Fruit fly (Drosophila melanogaster) whole organism, embryonic: Measurements from ENCODE around the gene CG34292.
A peak's percentile ranks its signal among the peaks of the same experiment; 100 is the strongest.

Source experiments
- Aef1 ChIP-seq: fragments of 200-800 bp; sonication (Bioruptor generic); IDR thresholded peaks from 3 replicates; pipeline ENCODE4 v1.3.6; 2022; ENCODE audit warnings: missing biosample characterization, missing genetic modification characterization
- Antp ChIP-seq: fragments of 200-800 bp; sonication (Bioruptor generic); optimal IDR thresholded peaks from 3 replicates; lab custom pipeline; 2016; ENCODE audit warnings: missing biosample characterization, missing genetic modification characterization
- BEAF-32 ChIP-seq: fragments of 200-800 bp; sonication (Bioruptor generic); optimal IDR thresholded peaks from 3 replicates; lab custom pipeline; 2017; ENCODE audit warnings: missing biosample characterization, missing genetic modification characterization, mild to moderate bottlenecking, moderate library complexity, missing genetic modification reagents
- CG10147 ChIP-seq: fragments of 200-800 bp; sonication (Bioruptor generic); optimal IDR thresholded peaks from 2 replicates; lab custom pipeline; 2019; ENCODE audit warnings: missing biosample characterization, mild to moderate bottlenecking, missing genetic modification characterization, moderate library complexity
- CG10267 ChIP-seq: fragments of 200-800 bp; sonication (Bioruptor generic); optimal IDR thresholded peaks from 2 replicates; lab custom pipeline; 2018; ENCODE audit warnings: missing biosample characterization, mild to moderate bottlenecking, missing genetic modification characterization, moderate library complexity
- CG10565 ChIP-seq: fragments of 200-800 bp; sonication (Bioruptor generic); optimal IDR thresholded peaks from 3 replicates; lab custom pipeline; 2016; ENCODE audit warnings: missing biosample characterization, mild to moderate bottlenecking, missing genetic modification characterization
- CG11085 ChIP-seq: fragments of 200-800 bp; sonication (Bioruptor generic); IDR thresholded peaks from 2 replicates; pipeline ENCODE4 v1.3.6; 2022; ENCODE audit warnings: missing biosample characterization, missing genetic modification characterization
- CG11247 ChIP-seq: fragments of 200-800 bp; sonication (Bioruptor generic); IDR thresholded peaks from 2 replicates; pipeline ENCODE4 v1.3.6; 2022; ENCODE audit warnings: missing biosample characterization, missing genetic modification characterization
- CG11456 ChIP-seq: fragments of 200-800 bp; sonication (Bioruptor generic); IDR thresholded peaks from 3 replicates; pipeline ENCODE4 v1.3.6; 2022; ENCODE audit warnings: missing biosample characterization, missing genetic modification characterization
- CG11504 ChIP-seq: fragments of 200-800 bp; sonication (Bioruptor generic); optimal IDR thresholded peaks from 3 replicates; lab custom pipeline; 2019; ENCODE audit warnings: missing biosample characterization, mild to moderate bottlenecking, missing genetic modification characterization, moderate library complexity
- CG12071 ChIP-seq: fragments of 200-800 bp; sonication (Bioruptor generic); optimal IDR thresholded peaks from 3 replicates; lab custom pipeline; 2018; ENCODE audit warnings: missing biosample characterization, mild to moderate bottlenecking, missing genetic modification characterization
- CG13775 ChIP-seq: fragments of 200-800 bp; sonication (Bioruptor generic); optimal IDR thresholded peaks from 3 replicates; lab custom pipeline; 2017; ENCODE audit warnings: missing biosample characterization, mild to moderate bottlenecking, missing genetic modification characterization
- CG14014 ChIP-seq: fragments of 200-800 bp; sonication (Bioruptor generic); IDR thresholded peaks from 2 replicates; pipeline ENCODE4 v1.3.6; 2022; ENCODE audit warnings: missing biosample characterization, missing genetic modification characterization
- CG15696 ChIP-seq: fragments of 200-800 bp; sonication (Bioruptor generic); optimal IDR thresholded peaks from 2 replicates; lab custom pipeline; 2019; ENCODE audit warnings: missing biosample characterization, mild to moderate bottlenecking, missing genetic modification characterization, moderate library complexity
- CG18599 ChIP-seq: fragments of 200-800 bp; sonication (Bioruptor generic); optimal IDR thresholded peaks from 3 replicates; lab custom pipeline; 2017; ENCODE audit warnings: missing biosample characterization, missing genetic modification characterization, mild to moderate bottlenecking, moderate library complexity, missing genetic modification reagents
- CG3065 ChIP-seq: fragments of 200-800 bp; sonication (Bioruptor generic); optimal IDR thresholded peaks from 2 replicates; lab custom pipeline; 2016; ENCODE audit warnings: missing biosample characterization, missing genetic modification characterization
- CG3838 ChIP-seq: fragments of 200-800 bp; sonication (Bioruptor generic); optimal IDR thresholded peaks from 3 replicates; lab custom pipeline; 2016; ENCODE audit warnings: missing biosample characterization, missing genetic modification characterization
- CG4707 ChIP-seq: fragments of 200-800 bp; sonication (Bioruptor generic); optimal IDR thresholded peaks from 2 replicates; lab custom pipeline; 2018; ENCODE audit warnings: missing biosample characterization, mild to moderate bottlenecking, missing genetic modification characterization, moderate library complexity
- CG6689 ChIP-seq: fragments of 200-800 bp; sonication (Bioruptor generic); IDR thresholded peaks from 2 replicates; pipeline ENCODE4 v1.3.6; 2022; ENCODE audit warnings: missing biosample characterization, missing genetic modification characterization
- D19A ChIP-seq: fragments of 200-800 bp; optimal IDR thresholded peaks from 3 replicates; lab custom pipeline; 2019; ENCODE audit warnings: missing biosample characterization, mild to moderate bottlenecking, missing genetic modification characterization, moderate library complexity
- Doc2 ChIP-seq: fragments of 200-800 bp; sonication (Bioruptor generic); IDR thresholded peaks from 2 replicates; pipeline ENCODE4 v1.3.6; 2022; ENCODE audit warnings: missing biosample characterization, missing genetic modification characterization
- Ets65A ChIP-seq: fragments of 200-800 bp; sonication (Bioruptor generic); peaks from one replicate; lab custom pipeline; 2016; ENCODE audit warnings: missing biosample characterization, missing genetic modification characterization
- GATAe ChIP-seq: fragments of 200-800 bp; sonication (Bioruptor generic); conservative IDR thresholded peaks from 2 replicates; pipeline ENCODE4 v1.3.6; 2022; ENCODE audit warnings: missing biosample characterization, missing genetic modification characterization
- Gsc ChIP-seq: fragments of 200-800 bp; sonication (Bioruptor generic); IDR thresholded peaks from 2 replicates; pipeline ENCODE4 v1.3.6; 2022; ENCODE audit warnings: missing biosample characterization, missing genetic modification characterization
- HLHmδ ChIP-seq: fragments of 200-800 bp; sonication (Bioruptor generic); optimal IDR thresholded peaks from 2 replicates; lab custom pipeline; 2018; ENCODE audit warnings: missing biosample characterization, mild to moderate bottlenecking, missing genetic modification characterization, moderate library complexity
- Hmr ChIP-seq: fragments of 200-800 bp; sonication (Bioruptor generic); optimal IDR thresholded peaks from 3 replicates; lab custom pipeline; 2017; ENCODE audit warnings: mild to moderate bottlenecking, missing biosample characterization, missing genetic modification reagents, missing genetic modification characterization
- Hr39 ChIP-seq: fragments of >200 bp; optimal IDR thresholded peaks from 2 replicates; lab custom pipeline; 2017
- MESR4 ChIP-seq: fragments of 200-800 bp; sonication (Bioruptor generic); optimal IDR thresholded peaks from 2 replicates; lab custom pipeline; 2018; ENCODE audit warnings: missing biosample characterization, mild to moderate bottlenecking, missing genetic modification characterization, moderate library complexity
- MTF-1 ChIP-seq: fragments of 200-800 bp; sonication (Bioruptor generic); optimal IDR thresholded peaks from 2 replicates; lab custom pipeline; 2018; ENCODE audit warnings: missing biosample characterization, mild to moderate bottlenecking, missing genetic modification characterization, borderline replicate concordance
- Nf-YA ChIP-seq: fragments of 200-800 bp; sonication (Bioruptor generic); IDR thresholded peaks from 2 replicates; pipeline ENCODE4 v1.3.6; 2022; ENCODE audit warnings: missing biosample characterization, missing genetic modification characterization
- Nf-YC ChIP-seq: fragments of 200-800 bp; optimal IDR thresholded peaks from 3 replicates; lab custom pipeline; 2019; ENCODE audit warnings: missing biosample characterization, mild to moderate bottlenecking, missing genetic modification characterization, moderate library complexity
- Opbp ChIP-seq: fragments of 200-800 bp; sonication (Bioruptor generic); IDR thresholded peaks from 3 replicates; pipeline ENCODE4 v1.3.6; 2022; ENCODE audit warnings: missing biosample characterization, missing genetic modification characterization; ENCODE audit not compliant: partially characterized antibody
- Poxn ChIP-seq: fragments of 200-800 bp; sonication (Bioruptor generic); IDR thresholded peaks from 2 replicates; pipeline ENCODE4 v1.3.6; 2022; ENCODE audit warnings: missing biosample characterization, missing genetic modification characterization
- Side ChIP-seq: fragments of 200-800 bp; sonication (Bioruptor generic); optimal IDR thresholded peaks from 2 replicates; lab custom pipeline; 2016; ENCODE audit warnings: missing biosample characterization, missing genetic modification characterization
- Spps ChIP-seq: fragments of 200-800 bp; sonication (Bioruptor generic); optimal IDR thresholded peaks from 2 replicates; lab custom pipeline; 2018; ENCODE audit warnings: missing biosample characterization, mild to moderate bottlenecking, missing genetic modification characterization
- Sry-δ ChIP-seq: fragments of 200-800 bp; sonication (Bioruptor generic); optimal IDR thresholded peaks from 2 replicates; lab custom pipeline; 2016; ENCODE audit warnings: missing biosample characterization, missing genetic modification characterization
- Ssrp ChIP-seq: fragments of 200-800 bp; sonication (Bioruptor generic); optimal IDR thresholded peaks from 2 replicates; lab custom pipeline; 2018; ENCODE audit warnings: missing biosample characterization, mild to moderate bottlenecking, missing genetic modification characterization, moderate library complexity
- Trl ChIP-seq, 3 experiments: fragments of >200 bp in 2 of 3; fragments of 200-800 bp in 1 of 3; sonication (Bioruptor generic) in 1 of 3; optimal IDR thresholded peaks; 2 replicates in 1 of 3; 3 replicates in 2 of 3; lab custom pipeline; 2016 to 2017; ENCODE audit warnings: missing biosample characterization in 1 of 3, missing genetic modification characterization in 1 of 3
- ato ChIP-seq: fragments of 200-800 bp; sonication (Bioruptor generic); IDR thresholded peaks from 2 replicates; pipeline ENCODE4 v1.3.6; 2022; ENCODE audit warnings: missing biosample characterization, missing genetic modification characterization; ENCODE audit not compliant: partially characterized antibody
- chinmo ChIP-seq: fragments of 200-800 bp; sonication (Bioruptor generic); IDR thresholded peaks from 4 replicates; pipeline ENCODE4 v1.3.6; 2022; ENCODE audit warnings: missing biosample characterization, missing genetic modification characterization; ENCODE audit not compliant: partially characterized antibody
- da ChIP-seq: fragments of 200-800 bp; sonication (Bioruptor generic); optimal IDR thresholded peaks from 2 replicates; lab custom pipeline; 2016; ENCODE audit warnings: missing biosample characterization, missing genetic modification characterization
- emc ChIP-seq: fragments of 200-800 bp; sonication (Bioruptor generic); optimal IDR thresholded peaks from 2 replicates; lab custom pipeline; 2016; ENCODE audit warnings: missing biosample characterization, missing genetic modification characterization
- grau ChIP-seq: fragments of 200-800 bp; optimal IDR thresholded peaks from 3 replicates; lab custom pipeline; 2019; ENCODE audit warnings: missing biosample characterization, mild to moderate bottlenecking, missing genetic modification characterization, moderate library complexity
- grn ChIP-seq: fragments of 200-800 bp; sonication (Bioruptor generic); optimal IDR thresholded peaks from 3 replicates; lab custom pipeline; 2017; ENCODE audit warnings: missing biosample characterization, missing genetic modification characterization
- org-1 ChIP-seq: fragments of 200-800 bp; sonication (Bioruptor generic); optimal IDR thresholded peaks from 2 replicates; lab custom pipeline; 2017; ENCODE audit warnings: missing biosample characterization, missing genetic modification characterization
- schlank ChIP-seq: fragments of 200-800 bp; sonication (Bioruptor generic); optimal IDR thresholded peaks from 2 replicates; lab custom pipeline; 2018; ENCODE audit warnings: missing biosample characterization, mild to moderate bottlenecking, missing genetic modification characterization
- tup ChIP-seq: fragments of 200-800 bp; sonication (Bioruptor generic); optimal IDR thresholded peaks from 2 replicates; lab custom pipeline; 2016; ENCODE audit warnings: missing biosample characterization, mild to moderate bottlenecking, missing genetic modification characterization, moderate library complexity
- zf30C ChIP-seq: fragments of 200-800 bp; sonication (Bioruptor generic); optimal IDR thresholded peaks from 3 replicates; lab custom pipeline; 2018; ENCODE audit warnings: missing biosample characterization, mild to moderate bottlenecking, missing genetic modification characterization

The CG34292 gene

DNA sequence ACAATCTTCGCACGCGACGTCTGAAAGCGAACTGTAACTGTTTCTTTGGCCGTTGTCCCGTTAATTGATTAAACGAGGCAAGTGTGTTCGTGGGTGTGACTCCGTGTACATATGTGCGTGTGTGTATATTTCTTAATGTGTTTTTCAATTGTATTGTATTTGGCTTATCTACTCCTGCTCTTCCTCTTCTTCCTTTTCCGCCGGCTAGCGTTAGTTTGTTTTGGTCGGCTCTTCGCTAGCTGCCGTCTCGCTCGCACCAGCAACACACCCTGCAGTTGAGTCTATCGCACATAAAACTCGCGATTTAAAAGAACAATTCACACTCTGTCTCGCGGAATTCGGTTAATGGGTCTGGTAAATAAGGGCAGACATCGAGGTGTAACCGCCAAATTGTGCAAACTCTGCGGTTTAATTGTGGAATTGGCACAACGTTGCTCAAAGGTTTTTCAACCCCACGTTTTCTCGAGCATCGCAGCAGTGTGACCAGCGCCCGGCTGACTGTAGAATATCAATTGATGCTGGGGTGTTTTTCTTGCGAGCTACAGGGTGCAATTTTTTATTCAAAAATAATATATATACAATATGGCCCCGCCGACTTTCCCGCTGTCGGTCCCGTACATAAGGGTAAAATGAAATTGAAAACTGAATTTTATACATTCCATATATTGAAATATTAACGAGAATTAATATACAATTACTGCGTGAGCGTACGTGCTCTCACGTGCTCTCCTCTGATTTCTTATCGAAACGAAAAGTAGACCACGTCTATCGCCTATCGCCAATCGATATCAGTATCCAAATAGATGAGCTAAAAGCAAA is 50.0 kb downstream of the CG34292 start, which contains the start of the genes gb and CG5815 (continued):
- TF ChIP-seq D19A (peak; percentile 79), HLHmδ (no peak), Gsc (GFP tag; lab: Robert Waterston, UW) (no peak), CG13775 (GFP tag; lab: Kevin White, UChicago) (peak; percentile 94), tup (GFP tag; lab: Kevin White, UChicago) (peak; percentile 84), ato (GFP tag; lab: Robert Waterston, UW) (peak; percentile 86), CG18599 (GFP tag; lab: Kevin White, UChicago) (peak; percentile 94), chinmo (peak; percentile 74; the same call in 2 of the 4 replicates), CG6689 (GFP tag; lab: Robert Waterston, UW) (peak; percentile 86), CG11456 (GFP tag; lab: Robert Waterston, UW) (peak; percentile 92), grn (GFP tag; lab: Kevin White, UChicago) (peak; percentile 61), CG10565 (GFP tag; lab: Kevin White, UChicago) (peak; percentile 32), Hr39 (lab: Kevin White, UChicago) (no peak), Hmr (GFP tag; lab: Kevin White, UChicago) (peak; percentile 95), emc (GFP tag; lab: Kevin White, UChicago) (peak; percentile 65), Poxn (peak; percentile 77), Opbp (GFP tag; lab: Robert Waterston, UW) (peak; percentile 86), schlank (tag; lab: Kevin White, UChicago) (peak; percentile 72), BEAF-32 (GFP tag; lab: Kevin White, UChicago) (peak; percentile 92), MESR4 (GFP tag; lab: Kevin White, UChicago) (peak; percentile 41), CG3838 (GFP tag; lab: Kevin White, UChicago) (peak; percentile 77), CG15696 (tag; lab: Kevin White, UChicago) (peak; percentile 93), MTF-1 (GFP tag; lab: Kevin White, UChicago) (peak; percentile 75), Aef1 (GFP tag; lab: Robert Waterston, UW) (peak; percentile 91), Spps (tag; lab: Kevin White, UChicago) (peak; percentile 45), grau (tag; lab: Kevin White, UChicago) (peak; percentile 91), CG11085 (GFP tag; lab: Robert Waterston, UW) (peak; percentile 90), CG3065 (peak; percentile 67), CG10147 (GFP tag; lab: Kevin White, UChicago) (peak; percentile 90), Antp (GFP tag; lab: Kevin White, UChicago) (peak; percentile 51), CG4707 (peak; percentile 13), CG10267 (tag; lab: Kevin White, UChicago) (peak; percentile 82), GATAe (peak; percentile 60), Sry-δ (GFP tag; lab: Kevin White, UChicago) (peak; percentile 72), CG14014 (peak; percentile 93), CG11247 (GFP tag; lab: Robert Waterston, UW) (peak; percentile 89), da (no peak), zf30C (GFP tag; lab: Kevin White, UChicago) (no peak), Ssrp (tag; lab: Kevin White, UChicago) (peak; percentile 87), Side (GFP tag; lab: Kevin White, UChicago) (peak; percentile 50), CG11504 (tag; lab: Kevin White, UChicago) (peak; percentile 90), Trl (optimal IDR thresholded peaks at IDR 0.05; lab: Kevin White, UChicago) (no peak), Trl (GFP tag; optimal IDR thresholded peaks at IDR 0.05; lab: Kevin White, UChicago) (peak; percentile 53), Ets65A (GFP tag; lab: Kevin White, UChicago) (peak; percentile 98), Doc2 (GFP tag; lab: Robert Waterston, UW) (no peak), CG12071 (GFP tag; lab: Kevin White, UChicago) (no peak), Nf-YC (peak; percentile 82), Nf-YA (peak; percentile 70), org-1 (GFP tag; lab: Kevin White, UChicago) (peak; percentile 72)
